Worm (Caenorhabditis elegans): ENCODE measurements around the gene lys-5.

- no peak for TF ChIP-seq flt-1 (GFP tag; IDR thresholded peaks at IDR 0.05)
- TF ChIP-seq tab-1 (GFP tag; IDR thresholded peaks at IDR 0.05) = no peak
- TF ChIP-seq cog-1 (tag; optimal IDR thresholded peaks at IDR 0.05) = no peak
- TF ChIP-seq ref-1 (GFP tag; conservative IDR thresholded peaks at IDR 0.05) = no peak
- TF ChIP-seq ztf-29 (GFP tag; IDR thresholded peaks at IDR 0.05) = no peak
- no peak for TF ChIP-seq T22C8.4 (GFP tag; IDR thresholded peaks at IDR 0.05)
These were observed 19.3 kb upstream of the lys-5 start for ce11 chrIV:11644705-11645104.
